Fruit fly (Drosophila melanogaster): ENCODE measurements around the gene CG5866.
"Not testable (repeated sequence)": the region's sequence is repeated elsewhere in the genome, so short reads cannot be mapped to it uniquely, and the experiment has no call there.

The CG5866 gene

DNA sequence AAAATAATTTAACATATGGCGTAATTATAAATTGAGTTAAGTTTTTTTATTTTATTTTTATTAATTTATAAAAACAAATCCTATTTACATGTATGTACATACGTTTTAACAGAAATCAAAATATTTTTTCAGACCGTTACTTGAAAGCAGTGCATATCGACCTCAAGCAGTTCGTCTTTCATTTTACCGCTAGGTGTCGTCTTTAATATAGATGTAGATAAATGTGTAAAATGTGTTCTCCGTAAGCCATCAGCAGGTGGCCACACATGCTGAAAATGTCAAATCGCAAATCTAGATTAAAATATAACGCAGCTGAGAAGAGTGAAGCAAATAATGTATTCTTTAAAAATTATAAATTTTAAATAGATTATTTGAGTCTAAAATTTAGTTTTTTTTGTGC, 33.9 kb downstream of the CG5866 start (continued):
- peak; percentile 27; the same call in 1 of the 2 replicates for TF ChIP-seq CG3847 (GFP tag; IDR thresholded peaks at IDR 0.05)
- peak; percentile 12 for TF ChIP-seq CoRest (tag; optimal IDR thresholded peaks at IDR 0.05)
- TF ChIP-seq NC2β (GFP tag; optimal IDR thresholded peaks at IDR 0.05) = no peak
- TF ChIP-seq bbx (GFP tag; IDR thresholded peaks at IDR 0.05; ENCODE audit: partially characterized antibody) = peak; percentile 48; the same call in 1 of the 2 replicates
- peak; percentile 62 for TF ChIP-seq amos (GFP tag; IDR thresholded peaks at IDR 0.05; ENCODE audit: partially characterized antibody)
- TF ChIP-seq Hr3 (GFP tag; optimal IDR thresholded peaks at IDR 0.05) = peak; percentile 4
- peak; percentile 87 for TF ChIP-seq Ets65A (GFP tag)
- TF ChIP-seq trem (tag; optimal IDR thresholded peaks at IDR 0.05) = no peak
- 0 out of 3 replicates have a peak, but pooled peaks have one; percentile 18 for TF ChIP-seq H15 (GFP tag; IDR thresholded peaks at IDR 0.05)
- peak; percentile 25 for TF ChIP-seq grn (GFP tag; optimal IDR thresholded peaks at IDR 0.05)
- TF ChIP-seq CG1603 (tag; optimal IDR thresholded peaks at IDR 0.05) = peak; percentile 21
- TF ChIP-seq CG6791 (GFP tag; IDR thresholded peaks at IDR 0.05; ENCODE audit: partially characterized antibody) = peak; percentile 69
- peak; percentile 29 for TF ChIP-seq nmo (GFP tag; optimal IDR thresholded peaks at IDR 0.05)
- peak; percentile 64 for TF ChIP-seq kah (GFP tag; optimal IDR thresholded peaks at IDR 0.05)
- peak; percentile 97 for TF ChIP-seq CG31365 (tag; optimal IDR thresholded peaks at IDR 0.05)
- peak; percentile 14 for TF ChIP-seq CG2116 (GFP tag; optimal IDR thresholded peaks at IDR 0.05)
- TF ChIP-seq CG7928 (GFP tag; optimal IDR thresholded peaks at IDR 0.05) = no peak
- TF ChIP-seq HmgZ (tag; optimal IDR thresholded peaks at IDR 0.05) = peak; percentile 10
- TF ChIP-seq CG9817 (tag; optimal IDR thresholded peaks at IDR 0.05) = peak; percentile 16
- no peak for TF ChIP-seq gcm (GFP tag; optimal IDR thresholded peaks at IDR 0.05)
- TF ChIP-seq Opbp (GFP tag; IDR thresholded peaks at IDR 0.05; ENCODE audit: partially characterized antibody) = peak; percentile 69; the same call in 2 of the 3 replicates
- peak; percentile 51; the same call in 2 of the 3 replicates for TF ChIP-seq hb (GFP tag; IDR thresholded peaks at IDR 0.05; ENCODE audit: partially characterized antibody)
- peak; percentile 45; the same call in 1 of the 3 replicates for TF ChIP-seq CG16813 (GFP tag; IDR thresholded peaks at IDR 0.05; ENCODE audit: partially characterized antibody)
- TF ChIP-seq CG9727 (GFP tag; optimal IDR thresholded peaks at IDR 0.05) = no peak
- TF ChIP-seq Myb (GFP tag; optimal IDR thresholded peaks at IDR 0.05) = peak; percentile 96
- peak; percentile 31 for TF ChIP-seq Xbp1 (GFP tag; optimal IDR thresholded peaks at IDR 0.05)
- TF ChIP-seq CG5953 (GFP tag; IDR thresholded peaks at IDR 0.05) = no peak
- no peak for TF ChIP-seq eyg (GFP tag; optimal IDR thresholded peaks at IDR 0.05)
- no peak for TF ChIP-seq pho (GFP tag; optimal IDR thresholded peaks at IDR 0.05)
- TF ChIP-seq pita (GFP tag; optimal IDR thresholded peaks at IDR 0.05) = peak; percentile 6
- no peak for TF ChIP-seq CG1529 (GFP tag; optimal IDR thresholded peaks at IDR 0.05)
- no peak for TF ChIP-seq CG2875 (GFP tag; optimal IDR thresholded peaks at IDR 0.05)
- no peak for TF ChIP-seq az2 (GFP tag; optimal IDR thresholded peaks at IDR 0.05)
- peak; percentile 46 for TF ChIP-seq CG11504 (tag; optimal IDR thresholded peaks at IDR 0.05)
- TF ChIP-seq Hand (GFP tag; optimal IDR thresholded peaks at IDR 0.05) = no peak
- peak; percentile 18 for TF ChIP-seq gem (tag; optimal IDR thresholded peaks at IDR 0.05)
- no peak for TF ChIP-seq Usf (GFP tag; optimal IDR thresholded peaks at IDR 0.05)
- no peak for TF ChIP-seq Jarid2 (GFP tag; optimal IDR thresholded peaks at IDR 0.05)
- 0 out of 2 replicates have a peak, but pooled peaks have one; percentile 34 for TF ChIP-seq slbo (GFP tag; IDR thresholded peaks at IDR 0.05)
- TF ChIP-seq HmgD (GFP tag; optimal IDR thresholded peaks at IDR 0.05) = peak; percentile 28

DNA sequence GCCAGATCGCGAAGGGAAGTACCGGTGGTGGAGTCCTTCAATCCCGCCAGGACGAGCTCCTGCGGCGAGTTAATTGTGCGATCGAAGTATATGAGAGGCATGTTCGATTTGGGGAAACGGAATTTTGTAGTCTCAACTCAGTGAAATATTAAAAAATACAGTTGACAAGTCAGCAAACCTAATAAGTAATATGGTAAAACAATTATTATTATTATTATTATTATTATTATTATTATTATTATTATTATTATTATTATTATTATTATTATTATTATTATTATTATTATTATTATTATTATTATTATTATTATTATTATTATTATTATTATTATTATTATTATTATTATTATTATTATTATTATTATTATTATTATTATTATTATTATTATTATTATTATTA, 41.1 kb downstream of the CG5866 start, which contains the start of gene CG14330:
Gene CG14330, minus strand, starts transcription at position 101 of the 400 bp plus-strand sequence.
- TF ChIP-seq Adf1 (GFP tag; IDR thresholded peaks at IDR 0.05); CG11504 (tag; optimal IDR thresholded peaks at IDR 0.05); CG9215 (GFP tag; IDR thresholded peaks at IDR 0.05): not testable (repeated sequence)
